Worm (Caenorhabditis elegans): Measurements from ENCODE around the gene clec-76.

clec-76 gene

DNA sequence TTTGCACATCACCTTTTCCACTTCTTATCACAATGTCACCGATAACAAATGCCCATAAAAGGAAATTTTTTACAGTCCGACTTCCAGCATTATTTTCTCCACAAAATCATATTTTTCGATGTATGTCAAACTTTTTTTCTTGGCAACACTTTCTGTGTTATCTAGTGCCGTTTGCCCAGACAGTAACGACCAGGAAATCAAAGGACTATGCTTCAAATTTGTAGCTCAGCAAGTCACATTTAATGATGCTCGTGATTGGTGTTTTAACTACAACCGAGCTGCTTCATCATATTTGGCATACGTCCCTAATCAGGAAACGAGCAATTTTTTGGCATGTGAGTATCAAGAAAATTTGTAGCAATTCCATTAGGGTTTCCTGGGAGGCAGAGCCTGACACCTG, 1.5 kb upstream of the clec-76 start:
- TF ChIP-seq unc-62 (GFP tag; optimal IDR thresholded peaks at IDR 0.05) = no peak

DNA sequence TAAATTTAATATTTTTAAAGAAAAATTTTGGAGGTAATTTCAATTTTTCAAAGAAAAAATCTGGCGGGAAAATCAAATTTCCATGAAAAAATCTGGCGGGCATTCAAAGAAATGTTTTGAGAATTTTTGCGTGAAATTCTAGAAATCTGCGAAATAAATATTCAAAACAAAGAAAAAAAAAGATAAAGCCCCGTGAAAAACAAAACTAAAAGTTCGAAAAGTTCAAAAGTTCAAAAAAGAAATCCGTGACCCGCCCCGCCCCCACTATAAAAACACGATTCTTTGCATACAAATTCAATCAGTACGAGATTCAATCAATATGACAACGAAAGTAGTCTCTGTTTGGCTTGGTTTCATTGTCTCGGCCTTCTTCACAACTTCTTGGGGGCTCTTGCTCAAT, 8.0 kb downstream of the clec-76 start, which contains the start of gene clec-79:
Gene clec-79 (plus strand): TSS at position 301 of the 400 bp plus-strand sequence.
- no peak for TF ChIP-seq unc-62 (GFP tag; optimal IDR thresholded peaks at IDR 0.05)

- TF ChIP-seq unc-62 (GFP tag; optimal IDR thresholded peaks at IDR 0.05) = no peak
Observed at ce11 chrIV:3977965-3978523, 13.0 kb downstream of the clec-76 start, which contains the start of gene srh-220. TSS of gene srh-220 (minus strand) at chrIV:3978015.

DNA sequence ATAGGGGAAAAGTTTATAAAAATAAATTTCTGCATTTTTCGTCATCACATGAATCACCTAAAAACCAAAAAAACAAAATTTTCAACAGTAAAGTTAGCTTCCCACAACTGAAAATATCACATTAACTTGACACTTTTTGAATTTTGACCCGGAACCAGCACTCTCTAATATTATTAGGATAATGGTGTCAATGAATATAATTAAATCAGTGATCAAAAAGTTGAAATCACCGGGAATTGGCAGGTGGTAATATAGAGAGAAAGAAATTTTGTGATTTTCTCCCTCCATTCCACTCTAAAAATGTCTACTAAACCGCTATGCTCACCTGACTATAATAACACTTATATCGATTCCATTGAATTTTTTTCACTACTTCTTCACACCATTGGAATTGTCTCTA, 14.5 kb downstream of the clec-76 start, which contains the start of gene srh-222:
Gene srh-222 (plus strand): TSS at position 301 of the 400 bp plus-strand sequence.
- no peak for TF ChIP-seq unc-62 (GFP tag; optimal IDR thresholded peaks at IDR 0.05)

- TF ChIP-seq unc-62 (GFP tag; optimal IDR thresholded peaks at IDR 0.05) = no peak
Observed at ce11 chrIV:3981601-3982000, 16.6 kb downstream of the clec-76 start, which contains the start of gene srh-223. TSS of gene srh-223 (plus strand) at chrIV:3981901.

DNA sequence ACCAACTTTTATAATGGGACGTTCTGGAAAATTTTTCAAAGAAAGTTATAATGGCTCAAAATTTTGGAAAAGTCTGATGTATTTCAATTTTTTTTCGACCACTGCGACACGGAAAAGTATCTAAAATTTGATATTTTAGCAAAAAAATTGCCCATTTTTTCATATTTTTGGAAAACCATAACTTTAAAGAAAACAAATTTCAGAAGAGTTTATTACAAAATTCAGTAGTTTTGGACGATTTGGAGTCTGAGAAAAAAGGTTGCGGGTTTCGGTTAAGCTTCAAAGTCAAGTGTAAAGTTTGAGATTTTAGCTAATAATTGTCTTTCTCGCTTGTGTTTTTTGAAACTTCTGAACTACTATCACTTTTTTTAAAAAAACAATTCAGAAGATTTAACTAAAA, 23.1 kb downstream of the clec-76 start:
- TF ChIP-seq unc-62 (GFP tag; optimal IDR thresholded peaks at IDR 0.05) = no peak

DNA sequence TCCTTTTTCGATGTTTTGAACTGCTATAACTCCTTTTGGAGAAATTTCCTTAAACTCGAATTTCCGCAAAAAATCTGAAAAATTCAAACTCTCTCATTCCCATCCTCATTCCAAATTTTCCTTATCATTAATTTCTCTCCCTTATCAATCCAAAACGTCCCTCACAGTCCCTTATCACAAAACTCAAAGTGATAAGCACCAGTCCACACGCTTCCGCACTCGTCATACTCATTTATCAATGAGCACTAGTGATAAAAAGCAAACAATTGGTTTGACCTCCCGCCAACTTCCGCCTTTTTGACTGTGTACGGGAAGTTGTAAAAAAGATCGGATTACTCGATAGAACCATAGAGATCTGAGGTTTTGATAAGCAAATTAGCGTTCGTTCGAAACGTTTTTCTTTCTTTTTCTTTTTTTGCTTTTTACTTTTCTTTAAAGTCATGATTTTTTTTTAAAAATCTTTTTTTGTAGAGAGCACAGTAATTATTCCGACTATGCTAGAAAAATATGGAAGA, 23.6 kb downstream of the clec-76 start, which contains the start of gene clec-78:
Gene clec-78 (plus strand): TSS at position 465 of the 515 bp plus-strand sequence.
- TF ChIP-seq unc-62 (GFP tag; optimal IDR thresholded peaks at IDR 0.05) = no peak

DNA sequence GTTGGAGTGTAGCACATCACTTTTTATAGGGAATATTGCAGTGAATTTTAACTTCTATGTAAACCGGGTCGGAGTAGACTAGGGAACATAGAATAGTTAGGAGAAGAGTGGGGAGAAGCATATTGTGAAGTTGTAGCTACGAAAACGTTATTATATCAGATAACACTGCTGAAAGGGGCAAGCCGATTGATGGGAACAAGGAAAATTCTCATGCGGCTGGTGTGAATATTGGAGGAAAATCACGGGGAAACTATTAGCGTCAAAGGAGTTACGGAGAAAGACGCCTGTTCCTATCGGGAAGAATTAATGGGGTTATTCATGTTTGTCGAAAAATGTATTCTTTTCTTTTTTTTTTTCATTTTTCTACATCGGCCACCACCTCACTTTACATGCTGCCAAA, 28.2 kb downstream of the clec-76 start, which contains the start of gene F47C12.6:
Gene F47C12.6 (minus strand): TSS at position 101 of the 400 bp plus-strand sequence.
- no peak for TF ChIP-seq unc-62 (GFP tag; optimal IDR thresholded peaks at IDR 0.05)

DNA sequence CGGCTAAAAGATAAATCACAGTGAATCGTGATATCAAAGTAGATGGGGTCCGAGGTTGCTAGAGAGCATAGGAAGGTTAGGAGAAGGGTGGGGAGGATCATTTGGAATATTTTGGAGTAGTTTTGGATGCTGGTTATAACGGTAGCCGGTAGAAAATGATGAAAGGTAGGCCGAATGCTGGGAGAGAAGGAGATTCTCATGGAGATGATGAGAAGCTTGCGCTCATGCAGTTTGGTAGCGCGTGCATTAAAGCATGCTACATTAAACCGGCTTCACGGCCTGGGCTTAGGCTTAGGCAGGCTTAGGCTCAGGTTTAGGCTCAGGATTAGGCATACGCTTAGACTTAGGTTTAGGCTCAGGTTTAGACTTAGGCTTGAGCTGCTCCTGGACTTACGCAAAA, 29.3 kb downstream of the clec-76 start, which contains the start of gene F47C12.13:
Gene F47C12.13 (minus strand): TSS at position 101 of the 400 bp plus-strand sequence.
- TF ChIP-seq unc-62 (GFP tag; optimal IDR thresholded peaks at IDR 0.05) = no peak

DNA sequence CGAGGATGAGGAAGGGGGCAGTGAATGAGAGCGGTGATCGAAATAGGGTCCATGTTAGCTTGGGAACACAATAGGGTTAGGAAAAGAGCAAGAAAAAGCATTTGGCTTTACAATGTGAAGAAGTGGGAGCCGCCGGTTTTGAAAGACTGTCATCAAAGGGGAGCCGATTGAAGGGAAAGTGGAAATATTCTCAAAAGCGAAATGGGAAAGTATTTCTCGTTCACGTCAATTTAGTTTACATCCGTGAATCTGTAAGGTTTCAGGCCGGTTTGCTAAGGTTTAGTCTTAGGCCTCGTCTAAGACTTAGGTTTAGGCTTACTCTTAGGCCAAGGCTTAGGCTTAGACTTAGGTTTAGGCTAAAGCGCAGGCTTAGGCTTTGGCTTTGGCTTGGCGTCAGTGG, 30.3 kb downstream of the clec-76 start, which contains the start of gene F47C12.7:
Gene F47C12.7 (minus strand): TSS at position 101 of the 400 bp plus-strand sequence.
- no peak for TF ChIP-seq unc-62 (GFP tag; optimal IDR thresholded peaks at IDR 0.05)

ce11 chrIV:3998517-3998916, 33.5 kb downstream of the clec-76 start, which contains the start of gene F47C12.8:
TSS of gene F47C12.8 (minus strand) at chrIV:3998617.
- no peak for TF ChIP-seq unc-62 (GFP tag; optimal IDR thresholded peaks at IDR 0.05)

- TF ChIP-seq unc-62 (GFP tag; optimal IDR thresholded peaks at IDR 0.05) = no peak
Observed at ce11 chrIV:3999662-4000061, 34.6 kb downstream of the clec-76 start.

DNA sequence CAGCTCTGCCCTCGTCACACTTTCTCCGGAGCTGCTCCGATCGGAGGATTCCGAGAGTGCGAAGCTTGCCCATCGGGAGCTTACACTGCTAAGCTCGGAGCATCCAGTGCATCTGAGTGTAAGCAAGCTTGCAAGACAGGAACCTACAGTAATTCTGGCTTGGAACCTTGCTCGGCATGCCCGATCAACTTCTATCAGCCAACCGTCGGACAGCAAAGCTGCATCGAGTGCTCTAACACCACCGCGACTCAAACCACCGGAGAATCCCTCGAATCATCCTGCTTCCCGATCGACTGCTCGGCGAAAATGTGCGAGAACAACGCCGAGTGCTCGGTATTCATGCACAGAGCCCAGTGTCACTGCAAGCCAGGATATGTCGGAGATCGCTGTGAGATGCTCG, 39.2 kb downstream of the clec-76 start:
- TF ChIP-seq unc-62 (GFP tag; optimal IDR thresholded peaks at IDR 0.05) = no peak

DNA sequence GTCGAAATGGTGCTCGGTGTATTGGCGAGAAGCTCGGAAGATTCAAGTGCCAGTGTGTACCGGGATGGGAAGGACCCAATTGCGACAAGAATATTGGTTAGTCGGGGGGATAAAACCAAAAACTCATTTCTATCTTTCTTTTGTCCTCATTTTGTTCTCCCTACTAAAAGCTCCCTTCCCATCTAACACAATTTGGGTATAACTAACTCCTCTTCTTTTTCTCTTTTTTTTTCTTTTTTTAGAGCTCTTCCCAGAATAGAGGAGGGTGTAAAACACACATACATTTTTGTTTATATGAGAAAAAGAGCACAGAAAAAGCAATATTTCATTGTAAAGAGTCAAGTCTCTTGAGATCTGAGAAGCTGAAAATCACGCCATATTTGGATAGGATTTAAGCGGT, 40.1 kb downstream of the clec-76 start:
- no peak for TF ChIP-seq unc-62 (GFP tag; optimal IDR thresholded peaks at IDR 0.05)

ce11 chrIV:4007697-4008096, 42.7 kb downstream of the clec-76 start, which contains the start of gene W02C12.2:
TSS of gene W02C12.2 (minus strand) at chrIV:4007973.
- no peak for TF ChIP-seq unc-62 (GFP tag; optimal IDR thresholded peaks at IDR 0.05)

ce11 chrIV:4008440-4008839, 43.4 kb downstream of the clec-76 start:
- TF ChIP-seq unc-62 (GFP tag; optimal IDR thresholded peaks at IDR 0.05) = no peak

ce11 chrIV:4009923-4010322, 44.9 kb downstream of the clec-76 start:
- TF ChIP-seq unc-62 (GFP tag; optimal IDR thresholded peaks at IDR 0.05) = no peak

Data from whole organism, dauer.